Worm (Caenorhabditis elegans) whole organism, L3 larva: ENCODE results near the gene clec-2.

Source experiments
- egl-27 ChIP-seq: sonication (generic microtip); optimal IDR thresholded peaks from 4 replicates; lab custom pipeline; 2017; ENCODE audit warnings: missing biosample characterization, missing genetic modification reagents, missing genetic modification characterization
- sea-2 ChIP-seq: fragments of 150-350 bp; sonication (generic microtip); optimal IDR thresholded peaks from 4 replicates; lab custom pipeline; 2014; ENCODE audit warnings: missing biosample characterization, missing genetic modification reagents, missing genetic modification characterization
- zag-1 ChIP-seq: fragments of 150-350 bp; optimal IDR thresholded peaks from 2 replicates; lab custom pipeline; 2014; ENCODE audit warnings: missing biosample characterization, missing genetic modification characterization

ce11 chrII:2987854-2988350 lies 35.3 kb downstream of the clec-2 start, which contains the start of gene lido-7:
- TF ChIP-seq sea-2 (GFP tag; lab: Kevin White, UChicago) (no peak), egl-27 (tag; lab: Kevin White, UChicago) (no peak), zag-1 (tag; lab: Kevin White, UChicago) (no peak)
